Worm (Caenorhabditis elegans) whole organism, midembryonic: ENCODE measurements around the gene T02D1.4.

Experiments
- flt-1 ChIP-seq: fragments of 200-800 bp; sonication (Bioruptor generic); IDR thresholded peaks from 2 replicates; pipeline ENCODE4 v1.3.6; 2022; ENCODE audit warnings: missing genetic modification characterization, missing compliant biosample characterization
- klf-2 ChIP-seq: fragments of 200-800 bp; sonication (Bioruptor generic); conservative IDR thresholded peaks from 2 replicates; pipeline ENCODE4 v1.3.6; 2022; ENCODE audit warnings: missing genetic modification reagents, missing genetic modification characterization, missing compliant biosample characterization
- ref-1 ChIP-seq: fragments of 200-800 bp; sonication (Bioruptor generic); conservative IDR thresholded peaks from 2 replicates; pipeline ENCODE4 v1.3.6; 2022; ENCODE audit warnings: missing genetic modification reagents, missing genetic modification characterization, missing compliant biosample characterization
- tab-1 ChIP-seq: fragments of 200-800 bp; sonication (Bioruptor generic); IDR thresholded peaks from 2 replicates; pipeline ENCODE4 v1.3.6; 2022; ENCODE audit warnings: missing genetic modification characterization, missing compliant biosample characterization
- ztf-23 ChIP-seq: fragments of 200-800 bp; sonication (Bioruptor generic); IDR thresholded peaks from 2 replicates; pipeline ENCODE4 v1.3.6; 2022; ENCODE audit warnings: missing genetic modification reagents, missing genetic modification characterization, missing compliant biosample characterization
- ztf-29 ChIP-seq: fragments of 200-800 bp; sonication (Bioruptor generic); IDR thresholded peaks from 2 replicates; pipeline ENCODE4 v1.3.6; 2022; ENCODE audit warnings: missing genetic modification reagents, missing genetic modification characterization, missing compliant biosample characterization

DNA sequence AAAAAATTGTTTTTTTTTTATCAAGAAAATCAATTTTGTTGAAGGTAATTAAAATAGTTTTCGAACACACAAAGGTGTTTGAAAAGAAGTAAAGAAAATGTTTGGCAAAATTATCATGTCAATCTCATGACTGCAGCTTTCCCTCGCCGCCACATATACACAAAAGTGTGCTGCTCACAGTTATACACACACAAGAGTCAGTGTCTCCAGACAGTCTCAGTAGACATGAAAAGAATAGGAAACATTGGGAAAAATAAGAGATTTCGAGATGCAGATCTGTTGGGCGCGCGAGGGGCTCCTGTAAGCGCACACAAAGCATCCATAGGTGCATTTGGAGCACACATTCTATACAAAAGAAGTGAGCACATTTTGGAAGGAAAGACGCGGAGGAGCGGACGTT lies 48.8 kb downstream of the T02D1.4 start:
- no peak for TF ChIP-seq ztf-29 (GFP tag; lab: Robert Waterston, UW)
- no peak for TF ChIP-seq ztf-23 (GFP tag; lab: Robert Waterston, UW)
- no peak for TF ChIP-seq ref-1
- no peak for TF ChIP-seq klf-2 (GFP tag; lab: Robert Waterston, UW)
- TF ChIP-seq flt-1 (GFP tag; lab: Robert Waterston, UW), result no peak
- no peak for TF ChIP-seq tab-1 (GFP tag; lab: Robert Waterston, UW)
